Worm (Caenorhabditis elegans) whole organism, L2 larva: ENCODE data around the gene Y54E2A.5.

ENCODE experiments used
- C34F6.9 ChIP-seq: fragments of 150-350 bp; optimal IDR thresholded peaks from 2 replicates; lab custom pipeline; 2014; ENCODE audit warnings: missing biosample characterization, missing genetic modification characterization
- F13H6.1 ChIP-seq: sonication (generic microtip); optimal IDR thresholded peaks from 2 replicates; lab custom pipeline; 2016; ENCODE audit warnings: missing genetic modification characterization, missing compliant biosample characterization
- R02D3.7 ChIP-seq: fragments of 150-350 bp; optimal IDR thresholded peaks from 2 replicates; lab custom pipeline; 2014; ENCODE audit warnings: missing biosample characterization, missing genetic modification characterization
- Y55F3AM.14 ChIP-seq: fragments of 200-800 bp; sonication (Bioruptor generic); optimal IDR thresholded peaks from 2 replicates; lab custom pipeline; 2018; ENCODE audit warnings: mild to moderate bottlenecking, missing genetic modification characterization, missing compliant biosample characterization
- ZK546.5 ChIP-seq: sonication (generic microtip); optimal IDR thresholded peaks from 2 replicates; lab custom pipeline; 2017; ENCODE audit warnings: missing biosample characterization, missing genetic modification characterization
- alr-1 ChIP-seq: fragments of 150-350 bp; optimal IDR thresholded peaks from 2 replicates; lab custom pipeline; 2014; ENCODE audit warnings: missing biosample characterization, missing genetic modification characterization
- aly-2 ChIP-seq: fragments of 150-350 bp; optimal IDR thresholded peaks from 2 replicates; lab custom pipeline; 2014; ENCODE audit warnings: missing biosample characterization, missing genetic modification characterization
- ceh-82 ChIP-seq: fragments of 150-350 bp; optimal IDR thresholded peaks from 2 replicates; lab custom pipeline; 2014; ENCODE audit warnings: missing biosample characterization, missing genetic modification characterization
- crh-2 ChIP-seq: sonication (generic microtip); optimal IDR thresholded peaks from 2 replicates; lab custom pipeline; 2017; ENCODE audit warnings: missing biosample characterization, missing genetic modification characterization
- dmd-4 ChIP-seq: sonication (generic microtip); optimal IDR thresholded peaks from 2 replicates; lab custom pipeline; 2017; ENCODE audit warnings: missing biosample characterization, missing genetic modification characterization
- elt-1 ChIP-seq: fragments of 150-350 bp; optimal IDR thresholded peaks from 2 replicates; lab custom pipeline; 2014; ENCODE audit warnings: missing biosample characterization, missing genetic modification characterization
- elt-3 ChIP-seq: sonication (generic microtip); optimal IDR thresholded peaks from 2 replicates; lab custom pipeline; 2017; ENCODE audit warnings: missing biosample characterization, missing genetic modification characterization
- fos-1 ChIP-seq: fragments of 150-350 bp; optimal IDR thresholded peaks from 2 replicates; lab custom pipeline; 2014; ENCODE audit warnings: missing biosample characterization, missing genetic modification characterization
- gmeb-1 ChIP-seq: fragments of 150-350 bp; optimal IDR thresholded peaks from 2 replicates; lab custom pipeline; 2014; ENCODE audit warnings: missing biosample characterization, missing genetic modification characterization
- lin-11 ChIP-seq: fragments of 150-350 bp; sonication (generic microtip); optimal IDR thresholded peaks from 2 replicates; lab custom pipeline; 2014; ENCODE audit warnings: missing biosample characterization, missing genetic modification characterization, inconsistent platforms, mixed read lengths
- lin-13 ChIP-seq: fragments of 150-350 bp; optimal IDR thresholded peaks from 2 replicates; lab custom pipeline; 2014; ENCODE audit warnings: missing biosample characterization, missing genetic modification reagents, missing genetic modification characterization
- lin-39 ChIP-seq: fragments of 150-350 bp; optimal IDR thresholded peaks from 2 replicates; lab custom pipeline; 2014; ENCODE audit warnings: missing biosample characterization, missing genetic modification reagents, missing genetic modification characterization
- lsy-2 ChIP-seq, 2 experiments: fragments of 150-350 bp in 1 of 2; sonication (generic microtip) in 1 of 2; optimal IDR thresholded peaks; 2 replicates each; lab custom pipeline; 2014 to 2017; ENCODE audit warnings: missing biosample characterization in 2 of 2, missing genetic modification characterization in 2 of 2
- mab-5 ChIP-seq: fragments of 150-350 bp; optimal IDR thresholded peaks from 2 replicates; lab custom pipeline; 2014; ENCODE audit warnings: missing biosample characterization, missing genetic modification characterization
- mdl-1 ChIP-seq, 2 experiments: fragments of 150-350 bp in 1 of 2; sonication (generic microtip) in 1 of 2; optimal IDR thresholded peaks; 2 replicates each; lab custom pipeline; 2017; ENCODE audit warnings: missing biosample characterization in 2 of 2, missing genetic modification characterization in 2 of 2
- nhr-10 ChIP-seq: sonication (generic microtip); optimal IDR thresholded peaks from 2 replicates; lab custom pipeline; 2017; ENCODE audit warnings: missing biosample characterization, missing genetic modification characterization
- nhr-11 ChIP-seq: fragments of 150-350 bp; optimal IDR thresholded peaks from 2 replicates; lab custom pipeline; 2014; ENCODE audit warnings: missing biosample characterization, missing genetic modification characterization
- nhr-21 ChIP-seq: fragments of 150-350 bp; optimal IDR thresholded peaks from 2 replicates; lab custom pipeline; 2014; ENCODE audit warnings: missing biosample characterization, missing genetic modification characterization
- nhr-237 ChIP-seq: fragments of 150-350 bp; optimal IDR thresholded peaks from 2 replicates; lab custom pipeline; 2014; ENCODE audit warnings: missing biosample characterization, missing genetic modification characterization
- sem-4 ChIP-seq: fragments of 150-350 bp; optimal IDR thresholded peaks from 2 replicates; lab custom pipeline; 2014; ENCODE audit warnings: missing biosample characterization, missing genetic modification reagents, missing genetic modification characterization
- skn-1 ChIP-seq: sonication (generic microtip); optimal IDR thresholded peaks from 2 replicates; lab custom pipeline; 2017; ENCODE audit warnings: missing biosample characterization, missing genetic modification characterization
- sma-3 ChIP-seq: sonication (generic microtip); optimal IDR thresholded peaks from 2 replicates; lab custom pipeline; 2016; ENCODE audit warnings: missing genetic modification reagents, missing genetic modification characterization, missing compliant biosample characterization
- sma-9 ChIP-seq, 2 experiments: fragments of 150-350 bp in 1 of 2; sonication (generic microtip) in 1 of 2; optimal IDR thresholded peaks; 2 replicates each; lab custom pipeline; 2014 to 2016; ENCODE audit warnings: missing genetic modification characterization in 2 of 2, mild to moderate bottlenecking in 1 of 2, missing biosample characterization in 1 of 2, missing compliant biosample characterization in 1 of 2, missing genetic modification reagents in 1 of 2, moderate library complexity in 1 of 2
- snpc-4 ChIP-seq: fragments of 150-350 bp; optimal IDR thresholded peaks from 2 replicates; lab custom pipeline; 2014; ENCODE audit warnings: missing biosample characterization, missing genetic modification characterization
- unc-55 ChIP-seq: fragments of 150-350 bp; sonication (generic microtip); optimal IDR thresholded peaks from 3 replicates; lab custom pipeline; 2014; ENCODE audit warnings: missing biosample characterization, missing genetic modification reagents, missing genetic modification characterization
- unc-62 ChIP-seq: fragments of 150-350 bp; optimal IDR thresholded peaks from 2 replicates; lab custom pipeline; 2014; ENCODE audit warnings: missing biosample characterization, missing genetic modification reagents, missing genetic modification characterization
- zag-1 ChIP-seq: fragments of 150-350 bp; optimal IDR thresholded peaks from 2 replicates; lab custom pipeline; 2014; ENCODE audit warnings: missing biosample characterization, missing genetic modification characterization
- ztf-1 ChIP-seq: fragments of 200-800 bp; sonication (Bioruptor generic); conservative IDR thresholded peaks from 2 replicates; pipeline ENCODE4 v1.3.6; 2022; ENCODE audit warnings: missing genetic modification characterization, missing compliant biosample characterization
- ztf-11 ChIP-seq: sonication (generic microtip); optimal IDR thresholded peaks from 2 replicates; lab custom pipeline; 2017; ENCODE audit warnings: missing biosample characterization, missing genetic modification characterization
- ztf-4 ChIP-seq: fragments of 150-350 bp; optimal IDR thresholded peaks from 2 replicates; lab custom pipeline; 2014; ENCODE audit warnings: missing biosample characterization, missing genetic modification characterization

Gene Y54E2A.5

ce11 chrII:14745127-14745526, 12.5 kb downstream of the Y54E2A.5 start:
- TF ChIP-seq lin-11 (no peak), elt-3 (tag; lab: Kevin White, UChicago) (no peak), C34F6.9 (tag; lab: Kevin White, UChicago) (no peak), mab-5 (no peak), fos-1 (no peak), unc-62 (GFP tag; lab: Kevin White, UChicago) (no peak), ZK546.5 (tag; lab: Kevin White, UChicago) (no peak), nhr-237 (tag; lab: Kevin White, UChicago) (no peak), nhr-10 (tag; lab: Kevin White, UChicago) (no peak), nhr-11 (tag; lab: Kevin White, UChicago) (no peak), sma-9 (GFP tag; optimal IDR thresholded peaks at IDR 0.05; lab: Kevin White, UChicago) (no peak), sma-9 (tag; optimal IDR thresholded peaks at IDR 0.05; lab: Kevin White, UChicago) (no peak), nhr-21 (tag; lab: Kevin White, UChicago) (no peak), dmd-4 (tag; lab: Kevin White, UChicago) (no peak), alr-1 (tag; lab: Kevin White, UChicago) (no peak), gmeb-1 (tag; lab: Kevin White, UChicago) (no peak)

DNA sequence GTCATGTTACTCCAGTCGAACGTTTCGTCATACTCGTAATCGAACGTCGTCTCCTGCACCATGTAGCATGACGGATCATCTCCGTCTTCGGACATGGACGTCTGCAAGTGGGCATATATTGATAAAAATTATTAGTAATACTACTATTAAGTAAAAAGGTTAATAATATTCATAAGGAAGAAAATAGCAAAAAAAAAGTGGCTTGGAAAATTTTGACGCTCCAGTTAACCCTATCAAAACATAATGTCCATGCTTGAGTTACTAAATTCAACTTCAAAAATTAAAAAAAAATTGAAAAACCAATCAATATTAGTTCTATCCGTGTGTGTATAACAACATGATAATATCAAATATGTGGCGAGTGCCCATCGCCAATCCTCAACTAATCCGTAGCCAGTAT, 18.5 kb downstream of the Y54E2A.5 start, which contains the start of gene npr-34:
Gene npr-34, minus strand, starts transcription at position 101 of the 400 bp plus-strand sequence.
- TF ChIP-seq elt-1 (tag; lab: Kevin White, UChicago), result no peak
- TF ChIP-seq Y55F3AM.14 (GFP tag; lab: Kevin White, UChicago), result no peak
- TF ChIP-seq crh-2 (tag; lab: Kevin White, UChicago), result no peak
- TF ChIP-seq unc-55, result no peak
- no peak for TF ChIP-seq nhr-21 (tag; lab: Kevin White, UChicago)
- no peak for TF ChIP-seq snpc-4 (tag; lab: Kevin White, UChicago)
- no peak for TF ChIP-seq nhr-10 (tag; lab: Kevin White, UChicago)
- TF ChIP-seq C34F6.9 (tag; lab: Kevin White, UChicago), result no peak
- TF ChIP-seq lin-39 (tag; lab: Kevin White, UChicago), result no peak
- no peak for TF ChIP-seq lsy-2 (tag; optimal IDR thresholded peaks at IDR 0.05; lab: Kevin White, UChicago)
- no peak for TF ChIP-seq sma-3 (GFP tag; lab: Kevin White, UChicago)
- TF ChIP-seq zag-1 (tag; lab: Kevin White, UChicago), result no peak
- TF ChIP-seq alr-1 (tag; lab: Kevin White, UChicago), result no peak
- TF ChIP-seq sma-9 (GFP tag; optimal IDR thresholded peaks at IDR 0.05; lab: Kevin White, UChicago), result no peak
- TF ChIP-seq sma-9 (tag; optimal IDR thresholded peaks at IDR 0.05; lab: Kevin White, UChicago), result no peak

DNA sequence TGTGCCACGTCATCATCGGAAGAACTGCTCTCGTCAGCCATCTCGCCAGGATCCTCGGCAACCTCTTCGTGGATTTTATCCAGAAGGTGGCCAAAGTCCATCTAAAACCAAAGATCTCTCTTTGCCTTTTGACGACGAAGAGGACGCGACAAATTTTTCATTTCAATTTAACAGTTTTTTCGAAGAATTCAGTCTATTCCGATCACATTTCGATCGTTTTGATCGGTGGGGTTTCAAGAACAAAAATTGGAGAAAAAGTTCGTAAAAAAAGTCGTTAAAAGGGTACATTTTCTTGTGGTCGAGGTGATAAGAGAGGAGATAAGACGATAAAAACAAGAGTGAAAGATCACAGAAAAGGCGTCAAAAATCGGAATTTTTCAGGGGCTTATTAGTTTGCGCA, 24.2 kb downstream of the Y54E2A.5 start, which contains the start of gene glna-1:
Gene glna-1, minus strand, starts transcription at position 101 of the 400 bp plus-strand sequence.
- TF ChIP-seq R02D3.7 (tag; lab: Kevin White, UChicago), result no peak
- no peak for TF ChIP-seq ceh-82 (tag; lab: Kevin White, UChicago)
- no peak for TF ChIP-seq lin-39 (tag; lab: Kevin White, UChicago)
- TF ChIP-seq sma-3 (GFP tag; lab: Kevin White, UChicago), result no peak
- TF ChIP-seq lin-13 (GFP tag; lab: Kevin White, UChicago), result no peak
- no peak for TF ChIP-seq skn-1 (tag; lab: Kevin White, UChicago)
- no peak for TF ChIP-seq nhr-21 (tag; lab: Kevin White, UChicago)
- no peak for TF ChIP-seq ztf-4 (tag; lab: Kevin White, UChicago)
- TF ChIP-seq mab-5, result no peak
- no peak for TF ChIP-seq aly-2 (tag; lab: Kevin White, UChicago)
- TF ChIP-seq sem-4 (tag; lab: Kevin White, UChicago), result no peak
- no peak for TF ChIP-seq crh-2 (tag; lab: Kevin White, UChicago)
- TF ChIP-seq zag-1 (tag; lab: Kevin White, UChicago), result no peak

DNA sequence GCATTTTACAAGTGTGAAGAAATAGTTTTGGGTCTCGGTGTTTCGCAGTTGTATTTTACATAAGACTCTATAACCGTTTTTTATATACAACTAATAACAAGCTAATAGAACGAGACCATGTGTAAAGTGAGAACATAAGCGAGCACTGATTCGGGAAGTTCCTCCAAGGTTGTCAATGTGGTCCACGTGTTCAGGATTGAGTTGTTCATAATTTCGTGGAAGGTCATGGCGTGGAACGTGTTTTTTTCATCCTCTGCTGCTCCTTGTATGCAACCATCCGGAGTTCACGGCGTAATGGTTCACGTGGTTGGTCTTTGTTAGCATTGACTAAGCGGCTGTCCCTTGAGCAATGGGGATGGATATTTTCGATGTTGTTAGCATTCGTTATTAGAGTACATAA, 29.5 kb downstream of the Y54E2A.5 start:
- no peak for TF ChIP-seq gmeb-1 (tag; lab: Kevin White, UChicago)
- TF ChIP-seq lsy-2 (tag; optimal IDR thresholded peaks at IDR 0.05; lab: Kevin White, UChicago), result no peak
- TF ChIP-seq ztf-11, result no peak
- no peak for TF ChIP-seq sma-3 (GFP tag; lab: Kevin White, UChicago)
- TF ChIP-seq ztf-1 (GFP tag; lab: Robert Waterston, UW), result no peak
- TF ChIP-seq dmd-4 (tag; lab: Kevin White, UChicago), result no peak
- TF ChIP-seq ztf-4 (tag; lab: Kevin White, UChicago), result no peak
- TF ChIP-seq ceh-82 (tag; lab: Kevin White, UChicago), result no peak
- TF ChIP-seq lin-13 (GFP tag; lab: Kevin White, UChicago), result no peak
- TF ChIP-seq skn-1 (tag; lab: Kevin White, UChicago), result no peak
- no peak for TF ChIP-seq sem-4 (tag; lab: Kevin White, UChicago)
- TF ChIP-seq mdl-1 (tag; optimal IDR thresholded peaks at IDR 0.05; lab: Kevin White, UChicago), result no peak
- no peak for TF ChIP-seq F13H6.1 (tag; lab: Kevin White, UChicago)
- TF ChIP-seq lin-39 (tag; lab: Kevin White, UChicago), result no peak
